Fruit fly (Drosophila melanogaster) whole organism, prepupa: ENCODE data around the gene Parg.
A peak's percentile ranks its signal among the peaks of the same experiment; 100 is the strongest.

Source experiments
- Blimp-1 ChIP-seq: fragments of 200-800 bp; sonication (Bioruptor generic); optimal IDR thresholded peaks from 3 replicates; lab custom pipeline; 2017; ENCODE audit warnings: missing biosample characterization, missing genetic modification characterization, mild to moderate bottlenecking, moderate library complexity, missing genetic modification reagents
- CG10631 ChIP-seq: fragments of 200-800 bp; sonication (Bioruptor generic); optimal IDR thresholded peaks from 2 replicates; lab custom pipeline; 2016; ENCODE audit warnings: missing biosample characterization, missing genetic modification characterization
- CG10669 ChIP-seq: fragments of 200-800 bp; sonication (Bioruptor generic); optimal IDR thresholded peaks from 3 replicates; lab custom pipeline; 2018; ENCODE audit warnings: missing biosample characterization, mild to moderate bottlenecking, missing genetic modification characterization, moderate library complexity
- CG11294 ChIP-seq: fragments of 200-800 bp; sonication (Bioruptor generic); IDR thresholded peaks from 2 replicates; pipeline ENCODE4 v1.3.6; 2022; ENCODE audit warnings: missing biosample characterization, missing genetic modification characterization
- CG11762 ChIP-seq: fragments of 200-800 bp; sonication (Bioruptor generic); optimal IDR thresholded peaks from 3 replicates; lab custom pipeline; 2016; ENCODE audit warnings: missing biosample characterization, missing genetic modification characterization; ENCODE audit not compliant: insufficient read depth
- CG11902 ChIP-seq: fragments of 200-800 bp; sonication (Bioruptor generic); optimal IDR thresholded peaks from 3 replicates; lab custom pipeline; 2016; ENCODE audit warnings: missing biosample characterization, missing genetic modification characterization
- CG15336 ChIP-seq: fragments of 200-800 bp; sonication (Bioruptor generic); IDR thresholded peaks from 2 replicates; pipeline ENCODE4 v1.3.6; 2022; ENCODE audit warnings: missing biosample characterization, missing genetic modification characterization
- CG1621 ChIP-seq: fragments of 200-800 bp; sonication (Bioruptor generic); optimal IDR thresholded peaks from 3 replicates; lab custom pipeline; 2018; ENCODE audit warnings: missing biosample characterization, mild to moderate bottlenecking, missing genetic modification characterization
- CG16779 ChIP-seq: fragments of 200-800 bp; sonication (Bioruptor generic); optimal IDR thresholded peaks from 3 replicates; lab custom pipeline; 2017; ENCODE audit warnings: missing biosample characterization, mild to moderate bottlenecking, missing genetic modification characterization
- CG31627 ChIP-seq: fragments of 200-800 bp; sonication (Bioruptor generic); optimal IDR thresholded peaks from 3 replicates; lab custom pipeline; 2016; ENCODE audit warnings: missing biosample characterization, missing genetic modification characterization
- CG32006 ChIP-seq: fragments of 200-800 bp; sonication (Bioruptor generic); optimal IDR thresholded peaks from 3 replicates; lab custom pipeline; 2017; ENCODE audit warnings: missing biosample characterization, mild to moderate bottlenecking, missing genetic modification characterization
- CG34406 ChIP-seq: fragments of 200-800 bp; sonication (Bioruptor generic); optimal IDR thresholded peaks from 3 replicates; lab custom pipeline; 2016; ENCODE audit warnings: missing biosample characterization, missing genetic modification characterization
- CG3919 ChIP-seq: fragments of 200-800 bp; sonication (Bioruptor generic); optimal IDR thresholded peaks from 3 replicates; lab custom pipeline; 2016; ENCODE audit warnings: missing biosample characterization, missing genetic modification characterization
- CG6163 ChIP-seq: fragments of 200-800 bp; sonication (Bioruptor generic); IDR thresholded peaks from 3 replicates; pipeline ENCODE4 v1.3.6; 2022; ENCODE audit warnings: missing biosample characterization, missing genetic modification characterization
- CG6276 ChIP-seq: fragments of 200-800 bp; sonication (Bioruptor generic); optimal IDR thresholded peaks from 2 replicates; lab custom pipeline; 2017; ENCODE audit warnings: missing biosample characterization, mild to moderate bottlenecking, missing genetic modification characterization
- CG6854 ChIP-seq: fragments of 200-800 bp; sonication (Bioruptor generic); optimal IDR thresholded peaks from 2 replicates; lab custom pipeline; 2017; ENCODE audit warnings: missing biosample characterization, mild to moderate bottlenecking, missing genetic modification characterization
- CG7368 ChIP-seq: fragments of 200-800 bp; sonication (Bioruptor generic); optimal IDR thresholded peaks from 3 replicates; lab custom pipeline; 2016; ENCODE audit warnings: missing biosample characterization, missing genetic modification characterization
- CG8119 ChIP-seq: fragments of 200-800 bp; sonication (Bioruptor generic); IDR thresholded peaks from 3 replicates; pipeline ENCODE4 v1.3.6; 2022; ENCODE audit warnings: missing biosample characterization, missing genetic modification characterization
- CG8319 ChIP-seq: fragments of 200-800 bp; sonication (Bioruptor generic); optimal IDR thresholded peaks from 3 replicates; lab custom pipeline; 2016; ENCODE audit warnings: missing biosample characterization, missing genetic modification characterization
- CG8632 ChIP-seq: fragments of 200-800 bp; sonication (Bioruptor generic); optimal IDR thresholded peaks from 3 replicates; lab custom pipeline; 2016; ENCODE audit warnings: missing biosample characterization, missing genetic modification characterization
- CG9139 ChIP-seq: fragments of 200-800 bp; sonication (Bioruptor generic); optimal IDR thresholded peaks from 3 replicates; lab custom pipeline; 2017; ENCODE audit warnings: missing biosample characterization, mild to moderate bottlenecking, missing genetic modification characterization
- Eip75B ChIP-seq: fragments of 200-800 bp; sonication (Bioruptor generic); optimal IDR thresholded peaks from 3 replicates; lab custom pipeline; 2016; ENCODE audit warnings: missing biosample characterization, missing genetic modification characterization
- Eip78C ChIP-seq: fragments of 200-800 bp; sonication (Bioruptor generic); peaks from one replicate; lab custom pipeline; 2016; ENCODE audit warnings: missing biosample characterization, missing genetic modification characterization
- Eip93F ChIP-seq: fragments of 200-800 bp; sonication (Bioruptor generic); optimal IDR thresholded peaks from 2 replicates; lab custom pipeline; 2016; ENCODE audit warnings: missing biosample characterization, mild to moderate bottlenecking, missing genetic modification characterization
- Ets96B ChIP-seq: fragments of 200-800 bp; optimal IDR thresholded peaks from 2 replicates; lab custom pipeline; 2019; ENCODE audit warnings: missing biosample characterization, mild to moderate bottlenecking, missing genetic modification characterization, moderate library complexity
- Gug ChIP-seq: fragments of 200-800 bp; sonication (Bioruptor generic); IDR thresholded peaks from 2 replicates; pipeline ENCODE4 v1.3.6; 2022; ENCODE audit warnings: missing biosample characterization, missing genetic modification characterization
- Hr38 ChIP-seq: sonication (Bioruptor generic); optimal IDR thresholded peaks from 2 replicates; lab custom pipeline; 2016; ENCODE audit warnings: missing biosample characterization, missing genetic modification characterization
- Hr4 ChIP-seq: fragments of 200-800 bp; sonication (Bioruptor generic); optimal IDR thresholded peaks from 3 replicates; lab custom pipeline; 2016; ENCODE audit warnings: missing biosample characterization, missing genetic modification characterization
- OdsH ChIP-seq: fragments of 200-800 bp; sonication (Bioruptor generic); optimal IDR thresholded peaks from 3 replicates; lab custom pipeline; 2016; ENCODE audit warnings: missing biosample characterization, missing genetic modification characterization
- Smox ChIP-seq: fragments of 200-800 bp; sonication (Bioruptor generic); optimal IDR thresholded peaks from 3 replicates; lab custom pipeline; 2016; ENCODE audit warnings: missing biosample characterization, missing genetic modification characterization
- Sox102F ChIP-seq: fragments of 200-800 bp; sonication (Bioruptor generic); optimal IDR thresholded peaks from 2 replicates; lab custom pipeline; 2016; ENCODE audit warnings: missing biosample characterization, mild to moderate bottlenecking, missing genetic modification characterization
- Sox14 ChIP-seq: fragments of 200-800 bp; sonication (Bioruptor generic); optimal IDR thresholded peaks from 3 replicates; lab custom pipeline; 2016; ENCODE audit warnings: missing biosample characterization, missing genetic modification characterization
- achi ChIP-seq: fragments of 200-800 bp; sonication (Bioruptor generic); optimal IDR thresholded peaks from 3 replicates; lab custom pipeline; 2016; ENCODE audit warnings: missing biosample characterization, missing genetic modification characterization
- acj6 ChIP-seq: fragments of 200-800 bp; sonication (Bioruptor generic); optimal IDR thresholded peaks from 3 replicates; lab custom pipeline; 2016; ENCODE audit warnings: missing biosample characterization, missing genetic modification characterization
- dsx ChIP-seq: fragments of 200-800 bp; optimal IDR thresholded peaks from 3 replicates; lab custom pipeline; 2019; ENCODE audit warnings: missing biosample characterization, mild to moderate bottlenecking, missing genetic modification characterization, moderate library complexity; ENCODE audit not compliant: poor library complexity, severe bottlenecking
- eg ChIP-seq: fragments of 200-800 bp; sonication (Bioruptor generic); IDR thresholded peaks from 3 replicates; pipeline ENCODE4 v1.3.6; 2022; ENCODE audit warnings: missing biosample characterization, missing genetic modification characterization
- fkh ChIP-seq: fragments of 200-800 bp; sonication (Bioruptor generic); optimal IDR thresholded peaks from 3 replicates; lab custom pipeline; 2017; ENCODE audit warnings: missing biosample characterization, mild to moderate bottlenecking, missing genetic modification characterization, moderate library complexity
- net ChIP-seq: fragments of 200-800 bp; sonication (Bioruptor generic); optimal IDR thresholded peaks from 3 replicates; lab custom pipeline; 2016; ENCODE audit warnings: missing biosample characterization, missing genetic modification characterization
- spab ChIP-seq: fragments of 200-800 bp; sonication (Bioruptor generic); optimal IDR thresholded peaks from 2 replicates; lab custom pipeline; 2017; ENCODE audit warnings: missing biosample characterization, mild to moderate bottlenecking, missing genetic modification characterization, missing genetic modification reagents
- ss ChIP-seq, 2 experiments: fragments of 200-800 bp; sonication (Bioruptor generic); optimal IDR thresholded peaks; 2 replicates in 1 of 2; 3 replicates in 1 of 2; lab custom pipeline; 2017 to 2018; ENCODE audit warnings: mild to moderate bottlenecking in 2 of 2, missing biosample characterization in 2 of 2, missing genetic modification characterization in 2 of 2, moderate library complexity in 1 of 2
- svp ChIP-seq: fragments of 200-800 bp; sonication (Bioruptor generic); peaks from one replicate; lab custom pipeline; 2016; ENCODE audit warnings: missing biosample characterization, missing genetic modification characterization
- topi ChIP-seq: fragments of 200-800 bp; sonication (Bioruptor generic); optimal IDR thresholded peaks from 3 replicates; lab custom pipeline; 2016; ENCODE audit warnings: missing biosample characterization, missing genetic modification characterization

Gene Parg

DNA sequence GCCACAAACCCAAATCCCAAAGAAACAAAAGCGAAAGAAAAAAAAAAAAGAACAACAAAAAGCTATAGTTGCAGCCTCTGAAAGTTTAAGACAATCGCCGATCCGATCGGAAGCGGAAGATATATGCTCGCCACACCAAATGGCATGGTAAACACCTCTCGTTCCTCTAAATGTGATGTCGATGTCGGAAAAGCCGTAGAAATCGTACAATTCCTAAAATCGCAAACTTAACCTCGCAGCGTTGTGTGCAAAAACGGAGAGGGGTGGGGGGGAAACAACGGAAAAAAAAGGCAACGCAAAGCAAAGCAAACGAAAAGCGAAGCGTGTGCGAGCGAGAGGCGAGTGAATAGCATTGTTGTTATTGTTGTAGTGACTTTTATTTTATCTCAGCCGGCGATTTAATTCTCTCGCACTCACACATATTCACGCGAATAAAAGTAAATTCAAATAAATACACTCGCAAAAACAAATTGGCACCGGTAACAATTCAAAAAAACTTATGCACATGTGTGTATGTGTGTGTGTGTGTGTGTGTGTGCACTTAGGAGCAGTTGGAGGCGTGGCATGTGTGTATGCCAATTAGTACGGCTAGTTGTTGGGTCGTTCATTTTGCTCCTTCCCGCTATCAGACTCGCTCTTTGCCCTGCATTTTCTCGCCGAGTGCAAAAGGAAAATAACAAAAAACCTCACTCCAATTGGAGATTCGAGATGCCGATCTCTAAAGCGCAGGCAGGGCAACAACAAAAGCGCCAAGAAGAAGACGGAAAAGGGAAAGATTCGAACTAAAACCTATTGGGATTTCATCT lies 49.1 kb upstream of the Parg start (continued):
- TF ChIP-seq fkh (GFP tag; lab: Kevin White, UChicago) (no peak), Gug (GFP tag; lab: Robert Waterston, UW) (no peak), spab (GFP tag; lab: Kevin White, UChicago) (peak; percentile 50), CG11762 (GFP tag; lab: Kevin White, UChicago) (no peak), Smox (peak; percentile 43), OdsH (peak; percentile 52), ss (GFP tag; optimal IDR thresholded peaks at IDR 0.05; lab: Kevin White, UChicago) (peak; percentile 89 to 91), achi (GFP tag; lab: Kevin White, UChicago) (no peak), CG16779 (peak; percentile 32), CG10631 (GFP tag; lab: Kevin White, UChicago) (peak; percentile 25), CG3919 (GFP tag; lab: Kevin White, UChicago) (peak; percentile 27), dsx (GFP tag; lab: Kevin White, UChicago) (no peak), Hr4 (GFP tag; lab: Kevin White, UChicago) (no peak), CG11902 (GFP tag; lab: Kevin White, UChicago) (no peak), CG10669 (peak; percentile 30), Sox14 (peak; percentile 4), svp (peak; percentile 73), CG6276 (GFP tag; lab: Kevin White, UChicago) (peak; percentile 68), CG11294 (GFP tag; lab: Robert Waterston, UW) (no peak), CG32006 (peak; percentile 48), CG8632 (no peak), CG8319 (no peak)
- TF ChIP-seq, all 60 proteins: peak for 39

dm6 chrX:3719480-3720064 lies 48.3 kb upstream of the Parg start, which contains the start of the genes Rala and Tlk:
TSS of gene Rala (minus strand) at chrX:3719635.
TSS of gene Tlk (plus strand) at chrX:3720007.
- TF ChIP-seq CG15336 (GFP tag; lab: Robert Waterston, UW) (peak; percentile 13; the same call in 1 of the 2 replicates), CG1621 (peak; percentile 7), CG6854 (GFP tag; lab: Kevin White, UChicago) (no peak), svp (peak; percentile 57), Blimp-1 (GFP tag; lab: Kevin White, UChicago) (peak; percentile 8), CG8119 (GFP tag; lab: Robert Waterston, UW) (0 out of 3 replicates have a peak, but pooled peaks have one; percentile 13), achi (GFP tag; lab: Kevin White, UChicago) (no peak), net (GFP tag; lab: Kevin White, UChicago) (peak; percentile 8), ss (GFP tag; optimal IDR thresholded peaks at IDR 0.05; lab: Kevin White, UChicago) (peak in 1 of 2 experiments; percentile 6), eg (GFP tag; lab: Robert Waterston, UW) (peak; percentile 52; the same call in 2 of the 3 replicates), Eip78C (GFP tag; lab: Kevin White, UChicago) (peak; percentile 45), CG16779 (peak; percentile 8), Sox102F (GFP tag; lab: Kevin White, UChicago) (peak; percentile 27), acj6 (GFP tag; lab: Kevin White, UChicago) (no peak)

DNA sequence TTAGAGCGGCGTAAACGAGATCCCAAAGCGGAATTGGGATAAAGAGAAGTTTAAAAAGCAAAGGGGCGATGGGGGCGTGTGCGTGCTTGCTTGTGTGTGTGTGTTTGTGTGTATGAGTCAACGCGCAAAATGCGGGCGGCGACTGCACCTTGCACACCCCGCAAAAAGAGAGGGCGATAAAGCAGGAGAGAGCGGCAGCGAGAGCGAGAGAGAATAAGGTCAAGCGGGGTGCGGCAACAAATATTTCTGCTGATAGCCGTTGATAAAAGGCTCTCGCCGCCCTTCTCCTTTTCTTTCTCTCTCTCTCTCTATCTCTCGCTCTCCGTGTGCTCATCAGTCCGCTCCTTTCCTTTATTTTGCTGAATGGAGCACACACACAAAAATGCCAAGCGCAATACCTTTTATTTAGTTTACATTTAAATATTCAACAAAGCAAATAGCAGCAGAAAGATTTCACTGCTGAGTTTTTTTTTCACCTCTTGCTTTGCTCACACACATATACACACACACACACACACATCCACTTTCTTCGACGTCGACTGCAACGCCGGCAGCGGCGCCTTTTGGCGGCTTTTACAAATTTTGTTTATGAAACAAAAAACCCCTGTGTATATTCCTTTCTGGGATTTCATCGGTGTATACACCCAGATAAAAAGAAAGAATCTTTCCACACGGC lies 47.4 kb upstream of the Parg start:
- TF ChIP-seq Eip93F, result no peak
- no peak for TF ChIP-seq CG32006
- TF ChIP-seq CG31627 (GFP tag; lab: Kevin White, UChicago), result no peak
- TF ChIP-seq Eip78C (GFP tag; lab: Kevin White, UChicago), result peak; percentile 73
- TF ChIP-seq Blimp-1 (GFP tag; lab: Kevin White, UChicago), result peak; percentile 40
- no peak for TF ChIP-seq CG11762 (GFP tag; lab: Kevin White, UChicago)
- TF ChIP-seq CG9139, result no peak
- no peak for TF ChIP-seq Gug (GFP tag; lab: Robert Waterston, UW)
- TF ChIP-seq Smox, result no peak
- TF ChIP-seq fkh (GFP tag; lab: Kevin White, UChicago), result no peak
- no peak for TF ChIP-seq CG34406
- peak; percentile 32 for TF ChIP-seq dsx (GFP tag; lab: Kevin White, UChicago)
- no peak for TF ChIP-seq topi
- TF ChIP-seq CG11902 (GFP tag; lab: Kevin White, UChicago), result no peak
- TF ChIP-seq spab (GFP tag; lab: Kevin White, UChicago), result peak; percentile 15
- TF ChIP-seq CG7368 (GFP tag; lab: Kevin White, UChicago), result no peak
- TF ChIP-seq net (GFP tag; lab: Kevin White, UChicago), result no peak
- peak; percentile 29 for TF ChIP-seq Sox14
- TF ChIP-seq Hr38 (GFP tag; lab: Kevin White, UChicago), result no peak
- peak; percentile 62 for TF ChIP-seq CG6163 (GFP tag; lab: Robert Waterston, UW)
- TF ChIP-seq Eip75B (GFP tag; lab: Kevin White, UChicago), result peak; percentile 55
- TF ChIP-seq CG8632, result no peak
- no peak for TF ChIP-seq Ets96B
